Worm (Caenorhabditis elegans): ENCODE data around the gene F43C1.5.
A peak's percentile ranks its signal among the peaks of the same experiment; 100 is the strongest.

The F43C1.5 gene

DNA sequence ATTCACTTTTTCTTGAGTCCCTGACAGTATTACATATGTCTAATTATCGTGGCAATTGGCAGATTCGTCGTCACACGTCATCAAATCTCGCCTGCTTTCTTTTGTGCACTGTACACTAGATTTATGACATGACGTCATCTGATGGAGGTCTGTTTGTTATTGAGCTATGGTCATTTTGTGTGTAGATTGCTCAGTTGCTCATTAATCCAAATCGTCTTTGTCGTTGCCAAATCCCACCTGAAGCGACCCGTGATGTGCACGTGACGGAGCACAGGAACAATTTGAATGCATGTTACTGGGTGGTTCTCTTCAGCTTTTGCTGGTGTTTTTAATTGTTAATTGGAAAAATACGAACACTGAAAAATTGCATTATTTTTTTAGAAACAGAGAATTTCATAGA, 43.9 kb downstream of the F43C1.5 start:
- peak; percentile 43 for TF ChIP-seq mml-1 (tag; optimal IDR thresholded peaks at IDR 0.05)
- TF ChIP-seq elt-2 (tag; optimal IDR thresholded peaks at IDR 0.05), result no peak

DNA sequence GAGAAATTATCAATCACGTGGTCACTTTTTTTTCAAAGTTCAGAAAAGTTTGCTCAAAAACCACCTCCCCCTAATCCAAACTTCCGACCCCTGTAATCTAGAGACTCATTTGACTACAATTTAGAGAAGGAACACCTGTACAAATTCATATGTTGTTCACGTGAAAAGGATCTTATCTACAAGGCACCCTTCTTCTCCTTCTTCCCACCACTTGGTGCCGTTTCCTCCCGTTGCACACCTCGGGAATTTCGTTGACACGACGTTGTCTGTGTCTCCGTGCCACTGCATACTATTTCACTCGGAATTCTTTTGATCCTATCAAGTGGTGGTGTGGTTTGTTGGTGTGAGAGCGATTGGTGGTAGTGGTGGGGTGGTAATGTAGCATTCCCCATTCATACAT, 45.6 kb downstream of the F43C1.5 start:
- peak; percentile 27 for TF ChIP-seq mml-1 (tag; optimal IDR thresholded peaks at IDR 0.05)
- no peak for TF ChIP-seq jun-1 (tag; optimal IDR thresholded peaks at IDR 0.05)

- no peak for TF ChIP-seq pha-4 (tag; optimal IDR thresholded peaks at IDR 0.05)
- no peak for TF ChIP-seq nhr-12 (tag; optimal IDR thresholded peaks at IDR 0.05)
- no peak for TF ChIP-seq R02D3.7 (tag; optimal IDR thresholded peaks at IDR 0.05)
- TF ChIP-seq lin-15B (tag; optimal IDR thresholded peaks at IDR 0.05), result peak; percentile 17
- TF ChIP-seq lsy-12 (tag; optimal IDR thresholded peaks at IDR 0.05), result no peak
- TF ChIP-seq nhr-43 (tag; optimal IDR thresholded peaks at IDR 0.05; ENCODE audit: poor library complexity, severe bottlenecking), result no peak
- no peak for TF ChIP-seq nhr-67 (tag; optimal IDR thresholded peaks at IDR 0.05)
- no peak for TF ChIP-seq ztf-11 (tag; optimal IDR thresholded peaks at IDR 0.05)
- peak; percentile 98 for TF ChIP-seq nfya-1 (tag; optimal IDR thresholded peaks at IDR 0.05; ENCODE audit: insufficient read depth)
Measured at ce11 chrIII:4275704-4276103, 46.8 kb downstream of the F43C1.5 start.

ce11 chrIII:4276277-4276676, 47.3 kb downstream of the F43C1.5 start:
- no peak for TF ChIP-seq nfya-1 (tag; optimal IDR thresholded peaks at IDR 0.05; ENCODE audit: insufficient read depth)

DNA sequence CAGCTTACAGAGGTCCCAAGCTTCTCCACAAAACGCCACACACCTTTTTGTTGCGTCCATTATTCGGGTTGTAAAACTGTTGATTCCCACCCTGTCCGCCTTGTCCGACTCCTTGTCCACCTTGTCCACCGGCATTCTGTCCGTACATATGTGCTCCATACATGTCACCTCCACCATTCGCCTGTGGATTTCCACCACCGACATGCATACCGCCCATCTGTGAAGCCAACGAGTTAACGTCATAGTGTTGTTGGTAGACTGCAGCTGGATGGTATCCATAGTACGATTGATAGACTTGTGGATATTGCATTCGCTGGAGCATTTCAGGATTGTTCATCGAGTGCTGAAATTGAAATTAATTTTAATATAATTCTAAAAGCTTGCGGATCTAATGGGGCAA, 48.8 kb downstream of the F43C1.5 start:
- no peak for TF ChIP-seq nhr-25 (tag; optimal IDR thresholded peaks at IDR 0.05)
- no peak for TF ChIP-seq elt-2 (tag; optimal IDR thresholded peaks at IDR 0.05)
- no peak for TF ChIP-seq zag-1 (tag; optimal IDR thresholded peaks at IDR 0.05)
- TF ChIP-seq nhr-76 (tag; optimal IDR thresholded peaks at IDR 0.05), result no peak
- no peak for TF ChIP-seq ZK546.5 (tag; optimal IDR thresholded peaks at IDR 0.05)
- TF ChIP-seq ceh-16 (tag; optimal IDR thresholded peaks at IDR 0.05), result no peak
- no peak for TF ChIP-seq pha-4 (tag; optimal IDR thresholded peaks at IDR 0.05)
- no peak for TF ChIP-seq lin-39 (tag; optimal IDR thresholded peaks at IDR 0.05)
- TF ChIP-seq nhr-77 (tag; optimal IDR thresholded peaks at IDR 0.05), result no peak
- no peak for TF ChIP-seq ztf-11 (tag; optimal IDR thresholded peaks at IDR 0.05)

DNA sequence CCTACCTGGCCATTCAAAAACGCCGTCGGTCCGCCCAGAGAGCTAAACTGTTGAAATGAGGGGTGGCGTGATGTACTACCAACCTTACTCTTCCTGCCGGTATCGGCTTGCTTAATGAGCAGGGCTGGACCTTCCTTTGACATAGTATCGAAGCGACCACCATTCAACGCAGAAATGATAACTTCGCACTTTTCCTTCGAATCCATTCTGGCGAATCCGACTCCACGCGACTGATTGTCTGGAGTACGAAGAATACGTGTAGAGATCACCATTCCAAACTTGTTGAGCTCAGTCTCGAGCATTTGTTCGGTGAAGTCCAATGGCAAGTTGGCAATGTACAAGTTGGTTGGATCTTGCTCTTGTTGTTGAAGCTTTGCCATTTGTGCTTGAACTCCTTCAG, 49.3 kb downstream of the F43C1.5 start:
- TF ChIP-seq pha-4 (tag; optimal IDR thresholded peaks at IDR 0.05), result no peak
- no peak for TF ChIP-seq eor-1 (tag; optimal IDR thresholded peaks at IDR 0.05)
- TF ChIP-seq nhr-77 (tag; optimal IDR thresholded peaks at IDR 0.05), result no peak
- no peak for TF ChIP-seq egl-5 (tag; optimal IDR thresholded peaks at IDR 0.05)
- TF ChIP-seq skn-1 (tag; optimal IDR thresholded peaks at IDR 0.05), result no peak
- TF ChIP-seq jun-1 (tag; optimal IDR thresholded peaks at IDR 0.05), result no peak

All from whole organism, L3 larva.